Fruit fly (Drosophila melanogaster) whole organism, prepupa: Measurements from ENCODE around the gene comm3.

Experiments
- CG7368 ChIP-seq: fragments of 200-800 bp; sonication (Bioruptor generic); optimal IDR thresholded peaks from 3 replicates; lab custom pipeline; 2016; ENCODE audit warnings: missing biosample characterization, missing genetic modification characterization
- Met ChIP-seq: fragments of 200-800 bp; sonication (Bioruptor generic); optimal IDR thresholded peaks from 3 replicates; lab custom pipeline; 2016; ENCODE audit warnings: missing biosample characterization, missing genetic modification characterization
- OdsH ChIP-seq: fragments of 200-800 bp; sonication (Bioruptor generic); optimal IDR thresholded peaks from 3 replicates; lab custom pipeline; 2016; ENCODE audit warnings: missing biosample characterization, missing genetic modification characterization
- esn ChIP-seq: fragments of 200-800 bp; sonication (Bioruptor generic); optimal IDR thresholded peaks from 2 replicates; lab custom pipeline; 2016; ENCODE audit warnings: missing biosample characterization, mild to moderate bottlenecking, missing genetic modification characterization, moderate library complexity
- net ChIP-seq: fragments of 200-800 bp; sonication (Bioruptor generic); optimal IDR thresholded peaks from 3 replicates; lab custom pipeline; 2016; ENCODE audit warnings: missing biosample characterization, missing genetic modification characterization
- pdm3 ChIP-seq: fragments of 200-800 bp; sonication (Bioruptor generic); optimal IDR thresholded peaks from 3 replicates; lab custom pipeline; 2016; ENCODE audit warnings: missing biosample characterization, missing genetic modification characterization

dm6 chr3L:15692388-15692787 is 44.8 kb upstream of the comm3 start:
- no peak for TF ChIP-seq CG7368 (GFP tag; lab: Kevin White, UChicago)
- TF ChIP-seq OdsH (GFP tag; lab: Kevin White, UChicago), result no peak
- TF ChIP-seq esn (GFP tag; lab: Kevin White, UChicago), result no peak
- no peak for TF ChIP-seq Met (GFP tag; lab: Kevin White, UChicago)
- TF ChIP-seq pdm3 (GFP tag; lab: Kevin White, UChicago), result no peak
- no peak for TF ChIP-seq net
